Worm (Caenorhabditis elegans) whole organism, L4/young adult: Measurements from ENCODE around the gene mec-17.

ENCODE experiments used
- W03F9.2 ChIP-seq: fragments of 150-350 bp; optimal IDR thresholded peaks from 2 replicates; lab custom pipeline; 2014; ENCODE audit warnings: missing biosample characterization, missing genetic modification characterization
- dao-5 ChIP-seq: sonication (generic microtip); optimal IDR thresholded peaks from 2 replicates; lab custom pipeline; 2016; ENCODE audit warnings: missing genotype, missing genetic modification characterization, moderate library complexity, missing compliant biosample characterization
- him-1 ChIP-seq: sonication (generic microtip); optimal IDR thresholded peaks from 2 replicates; lab custom pipeline; 2016; ENCODE audit warnings: missing genotype, missing genetic modification reagents, missing genetic modification characterization, missing compliant biosample characterization

- TF ChIP-seq dao-5 (tag; lab: Kevin White, UChicago) (no peak), him-1 (tag; lab: Kevin White, UChicago) (no peak), W03F9.2 (tag; lab: Kevin White, UChicago) (no peak)
These were observed 42.4 kb upstream of the mec-17 start, which contains the start of gene nhr-31 for ce11 chrIV:8029413-8029812.
